Worm (Caenorhabditis elegans) whole organism, mixed stage, embryonic: ENCODE measurements around the gene Y73B6BL.47.

Source experiments
- ham-2 ChIP-seq: fragments of 200-800 bp; sonication (Bioruptor generic); optimal IDR thresholded peaks from 2 replicates; lab custom pipeline; 2018; ENCODE audit warnings: mild to moderate bottlenecking, missing genetic modification characterization, missing compliant biosample characterization
- lin-13 ChIP-seq: fragments of 150-350 bp; optimal IDR thresholded peaks from 2 replicates; lab custom pipeline; 2014; ENCODE audit warnings: missing biosample characterization, missing genetic modification characterization
- lsy-2 ChIP-seq: fragments of 150-350 bp; optimal IDR thresholded peaks from 2 replicates; lab custom pipeline; 2014; ENCODE audit warnings: missing biosample characterization, missing genetic modification characterization
- mab-5 ChIP-seq: fragments of 150-350 bp; optimal IDR thresholded peaks from 2 replicates; lab custom pipeline; 2014; ENCODE audit warnings: missing biosample characterization, missing genetic modification characterization
- mep-1 ChIP-seq: fragments of 150-350 bp; optimal IDR thresholded peaks from 2 replicates; lab custom pipeline; 2017; ENCODE audit warnings: missing biosample characterization, missing genetic modification reagents, missing genetic modification characterization, inconsistent platforms
- mls-2 ChIP-seq: sonication (generic microtip); optimal IDR thresholded peaks from 2 replicates; lab custom pipeline; 2016; ENCODE audit warnings: mild to moderate bottlenecking, missing genetic modification characterization, moderate library complexity, missing compliant biosample characterization
- nhr-12 ChIP-seq: fragments of 150-350 bp; optimal IDR thresholded peaks from 2 replicates; lab custom pipeline; 2014; ENCODE audit warnings: missing biosample characterization, missing genetic modification characterization
- sptf-1 ChIP-seq: sonication (generic microtip); optimal IDR thresholded peaks from 2 replicates; lab custom pipeline; 2017; ENCODE audit warnings: mild to moderate bottlenecking, missing genetic modification characterization, moderate library complexity, missing compliant biosample characterization

- no peak for TF ChIP-seq mab-5
- no peak for TF ChIP-seq mep-1 (tag; lab: Kevin White, UChicago)
- no peak for TF ChIP-seq lin-13
- TF ChIP-seq sptf-1 (tag; lab: Kevin White, UChicago), result no peak
- no peak for TF ChIP-seq lsy-2 (tag; lab: Kevin White, UChicago)
- TF ChIP-seq nhr-12, result no peak
- no peak for TF ChIP-seq ham-2 (GFP tag; lab: Kevin White, UChicago)
- no peak for TF ChIP-seq mls-2 (tag; lab: Kevin White, UChicago)
Observed at ce11 chrIV:6393329-6393728, 31.6 kb downstream of the Y73B6BL.47 start.
